Fruit fly (Drosophila melanogaster) whole organism, embryonic: ENCODE data around the gene CG15043.

ENCODE experiments used
- ATbp ChIP-seq: fragments of 200-800 bp; sonication (Bioruptor generic); optimal IDR thresholded peaks from 2 replicates; lab custom pipeline; 2017; ENCODE audit warnings: missing biosample characterization, mild to moderate bottlenecking, missing genetic modification characterization, missing genetic modification reagents
- Blimp-1 ChIP-seq: fragments of 200-800 bp; sonication (Bioruptor generic); optimal IDR thresholded peaks from 3 replicates; lab custom pipeline; 2018; ENCODE audit warnings: missing biosample characterization, missing genetic modification characterization, mild to moderate bottlenecking, moderate library complexity, missing genetic modification reagents
- CG10366 ChIP-seq: fragments of 200-800 bp; sonication (Bioruptor generic); IDR thresholded peaks from 2 replicates; pipeline ENCODE4 v1.3.6; 2022; ENCODE audit warnings: missing biosample characterization, missing genetic modification characterization
- CG10654 ChIP-seq: fragments of 200-800 bp; sonication (Bioruptor generic); optimal IDR thresholded peaks from 2 replicates; lab custom pipeline; 2016; ENCODE audit warnings: missing biosample characterization, missing genetic modification characterization
- CG10979 ChIP-seq: fragments of 200-800 bp; sonication (Bioruptor generic); optimal IDR thresholded peaks from 2 replicates; lab custom pipeline; 2018; ENCODE audit warnings: missing biosample characterization, mild to moderate bottlenecking, missing genetic modification characterization, moderate library complexity
- CG11456 ChIP-seq: fragments of 200-800 bp; sonication (Bioruptor generic); IDR thresholded peaks from 3 replicates; pipeline ENCODE4 v1.3.6; 2022; ENCODE audit warnings: missing biosample characterization, missing genetic modification characterization
- CG11504 ChIP-seq: fragments of 200-800 bp; sonication (Bioruptor generic); optimal IDR thresholded peaks from 3 replicates; lab custom pipeline; 2019; ENCODE audit warnings: missing biosample characterization, mild to moderate bottlenecking, missing genetic modification characterization, moderate library complexity
- CG12391 ChIP-seq: fragments of 200-800 bp; sonication (Bioruptor generic); optimal IDR thresholded peaks from 3 replicates; lab custom pipeline; 2018; ENCODE audit warnings: missing biosample characterization, mild to moderate bottlenecking, missing genetic modification characterization, moderate library complexity
- CG13775 ChIP-seq: fragments of 200-800 bp; sonication (Bioruptor generic); optimal IDR thresholded peaks from 3 replicates; lab custom pipeline; 2017; ENCODE audit warnings: missing biosample characterization, mild to moderate bottlenecking, missing genetic modification characterization
- CG17385 ChIP-seq: fragments of 200-800 bp; sonication (Bioruptor generic); optimal IDR thresholded peaks from 3 replicates; lab custom pipeline; 2018; ENCODE audit warnings: missing biosample characterization, mild to moderate bottlenecking, missing genetic modification characterization
- CG17612 ChIP-seq: fragments of 200-800 bp; sonication (Bioruptor generic); IDR thresholded peaks from 2 replicates; pipeline ENCODE4 v1.3.6; 2022; ENCODE audit warnings: missing biosample characterization, missing genetic modification characterization
- CG2712 ChIP-seq: fragments of 200-800 bp; optimal IDR thresholded peaks from 3 replicates; lab custom pipeline; 2019; ENCODE audit warnings: missing biosample characterization, mild to moderate bottlenecking, missing genetic modification characterization, moderate library complexity
- CG31388 ChIP-seq: fragments of 200-800 bp; sonication (Bioruptor generic); optimal IDR thresholded peaks from 2 replicates; lab custom pipeline; 2016; ENCODE audit warnings: missing biosample characterization, missing genetic modification characterization
- CG3407 ChIP-seq: fragments of 200-800 bp; sonication (Bioruptor generic); optimal IDR thresholded peaks from 2 replicates; lab custom pipeline; 2018; ENCODE audit warnings: missing biosample characterization, mild to moderate bottlenecking, missing genetic modification characterization
- CG34224 ChIP-seq: fragments of 200-800 bp; sonication (Bioruptor generic); IDR thresholded peaks from 3 replicates; pipeline ENCODE4 v1.3.6; 2022; ENCODE audit warnings: missing biosample characterization, missing genetic modification characterization; ENCODE audit not compliant: partially characterized antibody
- CG3847 ChIP-seq: fragments of 200-800 bp; sonication (Bioruptor generic); IDR thresholded peaks from 2 replicates; pipeline ENCODE4 v1.3.6; 2022; ENCODE audit warnings: missing biosample characterization, missing genetic modification characterization
- CG3995 ChIP-seq: fragments of 200-800 bp; sonication (Bioruptor generic); optimal IDR thresholded peaks from 3 replicates; lab custom pipeline; 2016; ENCODE audit warnings: missing biosample characterization, missing genetic modification characterization
- CG42726 ChIP-seq: fragments of 200-800 bp; sonication (Bioruptor generic); IDR thresholded peaks from 2 replicates; pipeline ENCODE4 v1.3.6; 2022; ENCODE audit warnings: missing biosample characterization, missing genetic modification characterization; ENCODE audit not compliant: partially characterized antibody
- CG5245 ChIP-seq: fragments of 200-800 bp; sonication (Bioruptor generic); optimal IDR thresholded peaks from 3 replicates; lab custom pipeline; 2016; ENCODE audit warnings: missing biosample characterization, missing genetic modification characterization
- CG6813 ChIP-seq: fragments of 200-800 bp; sonication (Bioruptor generic); optimal IDR thresholded peaks from 2 replicates; lab custom pipeline; 2017; ENCODE audit warnings: missing biosample characterization, missing genetic modification characterization, mild to moderate bottlenecking, moderate library complexity, missing genetic modification reagents
- CG8281 ChIP-seq: fragments of 200-800 bp; sonication (Bioruptor generic); optimal IDR thresholded peaks from 2 replicates; lab custom pipeline; 2018; ENCODE audit warnings: missing biosample characterization, mild to moderate bottlenecking, missing genetic modification characterization, moderate library complexity
- CG9876 ChIP-seq: fragments of 200-800 bp; sonication (Bioruptor generic); optimal IDR thresholded peaks from 2 replicates; lab custom pipeline; 2016; ENCODE audit warnings: missing biosample characterization, missing genetic modification characterization
- CkIIα-i1 ChIP-seq: fragments of 200-800 bp; sonication (Bioruptor generic); IDR thresholded peaks from 2 replicates; pipeline ENCODE4 v1.3.6; 2022; ENCODE audit warnings: missing biosample characterization, missing genetic modification characterization
- D19A ChIP-seq: fragments of 200-800 bp; optimal IDR thresholded peaks from 3 replicates; lab custom pipeline; 2019; ENCODE audit warnings: missing biosample characterization, mild to moderate bottlenecking, missing genetic modification characterization, moderate library complexity
- HLH3B ChIP-seq: fragments of 200-800 bp; sonication (Bioruptor generic); IDR thresholded peaks from 2 replicates; pipeline ENCODE4 v1.3.6; 2022; ENCODE audit warnings: missing biosample characterization, missing genetic modification characterization
- HLH4C ChIP-seq: fragments of 200-800 bp; sonication (Bioruptor generic); IDR thresholded peaks from 3 replicates; pipeline ENCODE4 v1.3.6; 2022; ENCODE audit warnings: missing biosample characterization, missing genetic modification characterization; ENCODE audit not compliant: partially characterized antibody
- Hmr ChIP-seq: fragments of 200-800 bp; sonication (Bioruptor generic); optimal IDR thresholded peaks from 3 replicates; lab custom pipeline; 2017; ENCODE audit warnings: mild to moderate bottlenecking, missing biosample characterization, missing genetic modification reagents, missing genetic modification characterization
- Hsf ChIP-seq: fragments of 200-800 bp; sonication (Bioruptor generic); optimal IDR thresholded peaks from 3 replicates; lab custom pipeline; 2016; ENCODE audit warnings: missing biosample characterization, missing genetic modification characterization
- Mes4 ChIP-seq: fragments of 200-800 bp; sonication (Bioruptor generic); optimal IDR thresholded peaks from 2 replicates; lab custom pipeline; 2016; ENCODE audit warnings: missing biosample characterization, missing genetic modification characterization
- Neu2 ChIP-seq: fragments of 200-800 bp; sonication (Bioruptor generic); optimal IDR thresholded peaks from 3 replicates; lab custom pipeline; 2016; ENCODE audit warnings: missing biosample characterization, missing genetic modification characterization, borderline replicate concordance
- Sry-δ ChIP-seq: fragments of 200-800 bp; sonication (Bioruptor generic); optimal IDR thresholded peaks from 2 replicates; lab custom pipeline; 2016; ENCODE audit warnings: missing biosample characterization, missing genetic modification characterization
- Ssrp ChIP-seq: fragments of 200-800 bp; sonication (Bioruptor generic); optimal IDR thresholded peaks from 2 replicates; lab custom pipeline; 2018; ENCODE audit warnings: missing biosample characterization, mild to moderate bottlenecking, missing genetic modification characterization, moderate library complexity
- Trl ChIP-seq, 3 experiments: fragments of >200 bp in 2 of 3; fragments of 200-800 bp in 1 of 3; sonication (Bioruptor generic) in 1 of 3; optimal IDR thresholded peaks; 2 replicates in 1 of 3; 3 replicates in 2 of 3; lab custom pipeline; 2016 to 2017; ENCODE audit warnings: missing biosample characterization in 1 of 3, missing genetic modification characterization in 1 of 3
- ato ChIP-seq: fragments of 200-800 bp; sonication (Bioruptor generic); IDR thresholded peaks from 2 replicates; pipeline ENCODE4 v1.3.6; 2022; ENCODE audit warnings: missing biosample characterization, missing genetic modification characterization; ENCODE audit not compliant: partially characterized antibody
- bbx ChIP-seq: fragments of 200-800 bp; sonication (Bioruptor generic); IDR thresholded peaks from 2 replicates; pipeline ENCODE4 v1.3.6; 2022; ENCODE audit warnings: missing biosample characterization, missing genetic modification characterization; ENCODE audit not compliant: partially characterized antibody
- bowl ChIP-seq: fragments of 200-800 bp; sonication (Bioruptor generic); IDR thresholded peaks from 2 replicates; pipeline ENCODE4 v1.3.6; 2022; ENCODE audit warnings: missing biosample characterization, missing genetic modification characterization
- da ChIP-seq: fragments of 200-800 bp; sonication (Bioruptor generic); optimal IDR thresholded peaks from 2 replicates; lab custom pipeline; 2016; ENCODE audit warnings: missing biosample characterization, missing genetic modification characterization
- dan ChIP-seq: fragments of 200-800 bp; sonication (Bioruptor generic); IDR thresholded peaks from 2 replicates; pipeline ENCODE4 v1.3.6; 2022; ENCODE audit warnings: missing biosample characterization, missing genetic modification characterization
- dpn ChIP-seq, 2 experiments: fragments of 200-800 bp; sonication (Bioruptor generic); optimal IDR thresholded peaks; 3 replicates each; lab custom pipeline; 2016; ENCODE audit warnings: missing biosample characterization in 2 of 2, missing genetic modification characterization in 2 of 2
- exex ChIP-seq: fragments of 200-800 bp; sonication (Bioruptor generic); optimal IDR thresholded peaks from 4 replicates; lab custom pipeline; 2018; ENCODE audit warnings: missing biosample characterization, mild to moderate bottlenecking, missing genetic modification characterization, moderate library complexity
- gsb-n ChIP-seq: fragments of 200-800 bp; sonication (Bioruptor generic); optimal IDR thresholded peaks from 3 replicates; lab custom pipeline; 2018; ENCODE audit warnings: missing biosample characterization, mild to moderate bottlenecking, missing genetic modification characterization
- kah ChIP-seq: fragments of 200-800 bp; sonication (Bioruptor generic); optimal IDR thresholded peaks from 2 replicates; lab custom pipeline; 2018; ENCODE audit warnings: missing biosample characterization, mild to moderate bottlenecking, missing genetic modification characterization
- maf-S ChIP-seq: fragments of 200-800 bp; sonication (Bioruptor generic); optimal IDR thresholded peaks from 2 replicates; lab custom pipeline; 2016; ENCODE audit warnings: missing biosample characterization, missing genetic modification characterization
- nerfin-1 ChIP-seq: fragments of 200-800 bp; sonication (Bioruptor generic); optimal IDR thresholded peaks from 3 replicates; lab custom pipeline; 2019; ENCODE audit warnings: missing biosample characterization, mild to moderate bottlenecking, missing genetic modification characterization, moderate library complexity
- oc ChIP-seq: fragments of 200-800 bp; sonication (Bioruptor generic); optimal IDR thresholded peaks from 2 replicates; lab custom pipeline; 2018; ENCODE audit warnings: missing biosample characterization, mild to moderate bottlenecking, missing genetic modification characterization, moderate library complexity
- seq ChIP-seq: fragments of 200-800 bp; sonication (Bioruptor generic); IDR thresholded peaks from 2 replicates; pipeline ENCODE4 v1.3.6; 2022; ENCODE audit warnings: missing biosample characterization, missing genetic modification characterization
- sob ChIP-seq: fragments of 200-800 bp; sonication (Bioruptor generic); IDR thresholded peaks from 2 replicates; pipeline ENCODE4 v1.3.6; 2022; ENCODE audit warnings: missing biosample characterization, missing genetic modification characterization
- sr ChIP-seq: fragments of 200-800 bp; sonication (Bioruptor generic); IDR thresholded peaks from 3 replicates; pipeline ENCODE4 v1.3.6; 2022; ENCODE audit warnings: missing biosample characterization, missing genetic modification characterization
- unc-4 ChIP-seq: fragments of 200-800 bp; sonication (Bioruptor generic); IDR thresholded peaks from 2 replicates; pipeline ENCODE4 v1.3.6; 2022; ENCODE audit warnings: missing biosample characterization, missing genetic modification characterization; ENCODE audit not compliant: partially characterized antibody
- vfl ChIP-seq: fragments of 200-800 bp; sonication (Bioruptor generic); optimal IDR thresholded peaks from 2 replicates; lab custom pipeline; 2016; ENCODE audit warnings: missing biosample characterization, missing genetic modification characterization

The CG15043 gene

dm6 chrX:18534393-18534792 is 40.4 kb upstream of the CG15043 start (continued):
- peak; percentile 48; the same call in 1 of the 3 replicates for TF ChIP-seq CG34224
- TF ChIP-seq unc-4 (GFP tag; lab: Robert Waterston, UW) = 0 out of 2 replicates have a peak, but pooled peaks have one; percentile 32
- no peak for TF ChIP-seq CG10979 (tag; lab: Kevin White, UChicago)
- 0 out of 2 replicates have a peak, but pooled peaks have one; percentile 20 for TF ChIP-seq bbx (GFP tag; lab: Robert Waterston, UW)
- TF ChIP-seq HLH4C = peak; percentile 27; the same call in 1 of the 3 replicates
- TF ChIP-seq Mes4 (GFP tag; lab: Kevin White, UChicago) = no peak
- no peak for TF ChIP-seq CG11456 (GFP tag; lab: Robert Waterston, UW)
- no peak for TF ChIP-seq CG12391 (tag; lab: Kevin White, UChicago)
- no peak for TF ChIP-seq exex (tag; lab: Kevin White, UChicago)
- no peak for TF ChIP-seq CG10654 (GFP tag; lab: Kevin White, UChicago)
- no peak for TF ChIP-seq dpn (GFP tag; optimal IDR thresholded peaks at IDR 0.05; lab: Kevin White, UChicago)
- peak; percentile 33; the same call in 1 of the 2 replicates for TF ChIP-seq seq
- no peak for TF ChIP-seq CG3847 (GFP tag; lab: Robert Waterston, UW)
- TF ChIP-seq ATbp (GFP tag; lab: Kevin White, UChicago) = no peak
- TF ChIP-seq CG6813 (GFP tag; lab: Kevin White, UChicago) = no peak
- no peak for TF ChIP-seq CkIIα-i1 (GFP tag; lab: Robert Waterston, UW)
- TF ChIP-seq CG3407 (GFP tag; lab: Kevin White, UChicago) = no peak
- TF ChIP-seq Ssrp (tag; lab: Kevin White, UChicago) = no peak
- no peak for TF ChIP-seq dan
- TF ChIP-seq vfl (GFP tag; lab: Kevin White, UChicago) = no peak
- TF ChIP-seq D19A = no peak
- peak; percentile 25 for TF ChIP-seq CG11504 (tag; lab: Kevin White, UChicago)
- no peak for TF ChIP-seq CG13775
- no peak for TF ChIP-seq maf-S (GFP tag; lab: Kevin White, UChicago)
- TF ChIP-seq CG42726 (GFP tag; lab: Robert Waterston, UW) = no peak
- TF ChIP-seq CG8281 (tag; lab: Kevin White, UChicago) = no peak
- no peak for TF ChIP-seq Sry-δ
- no peak for TF ChIP-seq CG9876
- TF ChIP-seq sob (GFP tag; lab: Robert Waterston, UW) = no peak
- no peak for TF ChIP-seq HLH3B (GFP tag; lab: Robert Waterston, UW)
- no peak for TF ChIP-seq Blimp-1
- no peak for TF ChIP-seq CG5245
- TF ChIP-seq sr (GFP tag; lab: Robert Waterston, UW) = no peak
- no peak for TF ChIP-seq bowl
- no peak for TF ChIP-seq Neu2
- TF ChIP-seq CG2712 (tag; lab: Kevin White, UChicago) = no peak
- TF ChIP-seq CG10366 (GFP tag; lab: Robert Waterston, UW) = no peak
- no peak for TF ChIP-seq CG3995 (GFP tag; lab: Kevin White, UChicago)
- TF ChIP-seq Trl (optimal IDR thresholded peaks at IDR 0.05; lab: Kevin White, UChicago) = peak; percentile 80 to 91
- peak; percentile 7 for TF ChIP-seq Trl (GFP tag; optimal IDR thresholded peaks at IDR 0.05; lab: Kevin White, UChicago)
- TF ChIP-seq gsb-n = no peak
- no peak for TF ChIP-seq CG17612
- peak; percentile 23 for TF ChIP-seq nerfin-1 (tag; lab: Kevin White, UChicago)
- no peak for TF ChIP-seq CG31388 (GFP tag; lab: Kevin White, UChicago)
- TF ChIP-seq CG17385 (GFP tag; lab: Kevin White, UChicago) = peak; percentile 88
- TF ChIP-seq da (GFP tag; lab: Kevin White, UChicago) = no peak
- peak; percentile 24 for TF ChIP-seq kah (GFP tag; lab: Kevin White, UChicago)
- no peak for TF ChIP-seq ato (GFP tag; lab: Robert Waterston, UW)
- TF ChIP-seq Hmr (GFP tag; lab: Kevin White, UChicago) = no peak
- TF ChIP-seq Hsf (GFP tag; lab: Kevin White, UChicago) = no peak
- TF ChIP-seq oc (tag; lab: Kevin White, UChicago) = no peak
